Worm (Caenorhabditis elegans): Measurements from ENCODE around the gene F26F4.6.
"Not testable (repeated sequence)": the region's sequence is repeated elsewhere in the genome, so short reads cannot be mapped to it uniquely, and the experiment has no call there.

DNA sequence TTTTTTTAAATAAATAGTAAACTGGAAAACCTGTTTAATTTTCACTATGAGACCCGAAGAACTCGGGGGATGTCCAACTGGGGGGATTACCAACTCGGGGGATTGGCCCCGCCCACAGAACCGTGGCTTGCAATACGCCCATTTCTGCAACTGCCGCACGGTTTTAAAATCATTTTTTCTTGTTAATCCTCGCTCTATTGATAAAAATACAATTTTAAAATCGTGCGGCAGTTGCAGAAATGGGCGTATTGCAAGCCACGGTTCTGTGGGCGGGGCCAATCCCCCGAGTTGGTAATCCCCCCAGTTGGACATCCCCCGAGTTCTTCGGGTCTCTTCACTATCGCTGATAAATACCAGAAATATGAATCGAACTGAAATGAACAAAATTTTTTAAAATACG is 28.6 kb upstream of the F26F4.6 start, which contains the start of gene mmab-1:
- TF ChIP-seq lin-13 (GFP tag; optimal IDR thresholded peaks at IDR 0.05); fos-1 (tag; optimal IDR thresholded peaks at IDR 0.05); unc-62 (GFP tag; optimal IDR thresholded peaks at IDR 0.05); nhr-6 (tag; optimal IDR thresholded peaks at IDR 0.05); nhr-21 (tag; optimal IDR thresholded peaks at IDR 0.05); egl-27 (tag; optimal IDR thresholded peaks at IDR 0.05); nhr-77 (tag; optimal IDR thresholded peaks at IDR 0.05): not testable (repeated sequence)
